Worm (Caenorhabditis elegans) whole organism, L4 larva: ENCODE measurements around the gene M18.3.

ENCODE experiments used
- Y5F2A.4 ChIP-seq: fragments of 200-800 bp; sonication (Bioruptor generic); optimal IDR thresholded peaks from 2 replicates; lab custom pipeline; 2018; ENCODE audit warnings: mild to moderate bottlenecking, missing genetic modification characterization, missing compliant biosample characterization
- ceh-82 ChIP-seq: sonication (generic microtip); optimal IDR thresholded peaks from 2 replicates; lab custom pipeline; 2017; ENCODE audit warnings: missing biosample characterization, missing genetic modification characterization
- gei-8 ChIP-seq: fragments of 200-800 bp; sonication (Bioruptor generic); optimal IDR thresholded peaks from 2 replicates; lab custom pipeline; 2018; ENCODE audit warnings: mild to moderate bottlenecking, missing genetic modification characterization, missing compliant biosample characterization
- nhr-11 ChIP-seq: fragments of 150-350 bp; optimal IDR thresholded peaks from 2 replicates; lab custom pipeline; 2014; ENCODE audit warnings: missing biosample characterization, missing genetic modification characterization
- nhr-28 ChIP-seq: fragments of 150-350 bp; optimal IDR thresholded peaks from 2 replicates; lab custom pipeline; 2014; ENCODE audit warnings: missing biosample characterization, missing genetic modification characterization
- nhr-76 ChIP-seq: fragments of 150-350 bp; optimal IDR thresholded peaks from 2 replicates; lab custom pipeline; 2014; ENCODE audit warnings: missing biosample characterization, missing genetic modification characterization
- pqm-1 ChIP-seq: sonication (generic microtip); optimal IDR thresholded peaks from 2 replicates; lab custom pipeline; 2017; ENCODE audit warnings: missing biosample characterization, missing genetic modification characterization
- zag-1 ChIP-seq: fragments of 150-350 bp; optimal IDR thresholded peaks from 2 replicates; lab custom pipeline; 2014; ENCODE audit warnings: missing biosample characterization, missing genetic modification characterization

- no peak for TF ChIP-seq nhr-76 (tag; lab: Kevin White, UChicago)
- TF ChIP-seq ceh-82 (tag; lab: Kevin White, UChicago): no peak
- no peak for TF ChIP-seq Y5F2A.4 (GFP tag; lab: Kevin White, UChicago)
- TF ChIP-seq gei-8: no peak
- no peak for TF ChIP-seq nhr-28 (tag; lab: Kevin White, UChicago)
- no peak for TF ChIP-seq pqm-1
- no peak for TF ChIP-seq nhr-11
- no peak for TF ChIP-seq zag-1 (tag; lab: Kevin White, UChicago)
Measured at ce11 chrIV:12113056-12113455, 7.4 kb downstream of the M18.3 start.
